Fruit fly (Drosophila melanogaster): ENCODE results near the gene CG10405.

Gene CG10405

dm6 chr3R:16442937-16443336 is 11.4 kb upstream of the CG10405 start, which contains the start of the genes Ttc1 and CG14882 (continued):
- TF ChIP-seq Oli (tag; optimal IDR thresholded peaks at IDR 0.05) (peak; percentile 76), CG6813 (GFP tag; optimal IDR thresholded peaks at IDR 0.05) (peak; percentile 70), CG12071 (GFP tag; optimal IDR thresholded peaks at IDR 0.05) (no peak), CG7928 (GFP tag; optimal IDR thresholded peaks at IDR 0.05) (peak; percentile 7), CG7745 (tag; optimal IDR thresholded peaks at IDR 0.05) (no peak), fd64A (GFP tag; optimal IDR thresholded peaks at IDR 0.05) (no peak), CG3065 (GFP tag; optimal IDR thresholded peaks at IDR 0.05) (peak; percentile 57), Spps (tag; optimal IDR thresholded peaks at IDR 0.05) (peak; percentile 44), CG11085 (GFP tag; IDR thresholded peaks at IDR 0.05) (peak; percentile 88), usp (GFP tag; optimal IDR thresholded peaks at IDR 0.05) (no peak), CG18262 (tag; optimal IDR thresholded peaks at IDR 0.05) (peak; percentile 81), Gsc (GFP tag; IDR thresholded peaks at IDR 0.05) (no peak), pan (optimal IDR thresholded peaks at IDR 0.05) (no peak), pan (GFP tag; optimal IDR thresholded peaks at IDR 0.05 in 1 of 2, IDR thresholded peaks at IDR 0.05 in 1 of 2) (peak in 1 of 2 experiments; percentile 81), Gug (GFP tag; IDR thresholded peaks at IDR 0.05) (no peak; the same call in 2 of the 4 replicates), salm (tag; optimal IDR thresholded peaks at IDR 0.05) (peak; percentile 50), ab (GFP tag; optimal IDR thresholded peaks at IDR 0.05) (peak; percentile 32), btn (GFP tag; optimal IDR thresholded peaks at IDR 0.05) (peak; percentile 44), CG13624 (GFP tag; optimal IDR thresholded peaks at IDR 0.05) (peak; percentile 93), unpg (GFP tag; optimal IDR thresholded peaks at IDR 0.05) (peak; percentile 86), klu (GFP tag; IDR thresholded peaks at IDR 0.05) (peak; percentile 61), sens (GFP tag) (peak; percentile 98), CG13287 (GFP tag; IDR thresholded peaks at IDR 0.05; ENCODE audit: partially characterized antibody) (peak; percentile 71), CG14014 (GFP tag; IDR thresholded peaks at IDR 0.05) (peak; percentile 93), CG1603 (tag; optimal IDR thresholded peaks at IDR 0.05) (peak; percentile 70), aop (GFP tag; IDR thresholded peaks at IDR 0.05) (no peak; the same call in 1 of the 2 replicates), CG4854 (GFP tag; optimal IDR thresholded peaks at IDR 0.05) (peak; percentile 66), CG9932 (GFP tag; IDR thresholded peaks at IDR 0.05) (peak; percentile 94), CG1529 (GFP tag; optimal IDR thresholded peaks at IDR 0.05) (peak; percentile 62), Blimp-1 (GFP tag; optimal IDR thresholded peaks at IDR 0.05) (peak; percentile 64), CG10543 (GFP tag; optimal IDR thresholded peaks at IDR 0.05) (peak; percentile 70), Doc2 (GFP tag; IDR thresholded peaks at IDR 0.05) (peak; percentile 25; the same call in 1 of the 2 replicates), Ssrp (tag; optimal IDR thresholded peaks at IDR 0.05) (peak; percentile 75), Mrtf (GFP tag; IDR thresholded peaks at IDR 0.05) (peak; percentile 73; the same call in 2 of the 3 replicates), CG6791 (GFP tag; IDR thresholded peaks at IDR 0.05; ENCODE audit: partially characterized antibody) (peak; percentile 64; the same call in 1 of the 3 replicates), dan (GFP tag; IDR thresholded peaks at IDR 0.05) (no peak), CG9215 (GFP tag; IDR thresholded peaks at IDR 0.05) (no peak; the same call in 1 of the 2 replicates), hb (GFP tag; IDR thresholded peaks at IDR 0.05; ENCODE audit: partially characterized antibody) (peak; percentile 53; the same call in 1 of the 3 replicates), cato (GFP tag; optimal IDR thresholded peaks at IDR 0.05; ENCODE audit: borderline replicate concordance) (peak; percentile 82), kay (GFP tag; optimal IDR thresholded peaks at IDR 0.05) (peak; percentile 77), Mes4 (GFP tag; optimal IDR thresholded peaks at IDR 0.05) (peak; percentile 77), ash1 (GFP tag; optimal IDR thresholded peaks at IDR 0.05) (no peak), BEAF-32 (GFP tag; optimal IDR thresholded peaks at IDR 0.05) (peak; percentile 56), Taf1 (GFP tag; IDR thresholded peaks at IDR 0.05) (peak; percentile 77), dmrt99B (tag; optimal IDR thresholded peaks at IDR 0.05) (no peak), lbe (GFP tag; optimal IDR thresholded peaks at IDR 0.05) (peak; percentile 73), HHEX (GFP tag; optimal IDR thresholded peaks at IDR 0.05) (peak; percentile 75), zf30C (GFP tag; optimal IDR thresholded peaks at IDR 0.05) (no peak), CG10274 (GFP tag; optimal IDR thresholded peaks at IDR 0.05) (no peak), ttk (GFP tag; IDR thresholded peaks at IDR 0.05) (peak; percentile 90), sob (GFP tag; IDR thresholded peaks at IDR 0.05) (peak; percentile 88)
